Worm (Caenorhabditis elegans): ENCODE measurements around the gene cex-1.

The cex-1 gene

ce11 chrII:5459534-5459933 is 12.1 kb downstream of the cex-1 start:
- TF ChIP-seq nhr-11 (tag; optimal IDR thresholded peaks at IDR 0.05) (no peak), elt-3 (tag; optimal IDR thresholded peaks at IDR 0.05) (peak in 1 of 3 experiments; percentile 80), nhr-25 (tag; optimal IDR thresholded peaks at IDR 0.05) (peak; percentile 38), nhr-23 (tag; optimal IDR thresholded peaks at IDR 0.05) (peak; percentile 12)

ce11 chrII:5460911-5461310 is 13.4 kb downstream of the cex-1 start:
- peak; percentile 22 for TF ChIP-seq pqm-1 (tag; optimal IDR thresholded peaks at IDR 0.05)
- peak; percentile 47 for TF ChIP-seq ceh-28 (tag; optimal IDR thresholded peaks at IDR 0.05)
- TF ChIP-seq daf-12 (tag; optimal IDR thresholded peaks at IDR 0.05): no peak

ce11 chrII:5463692-5464300 is 16.3 kb downstream of the cex-1 start:
- peak; percentile 56 for TF ChIP-seq lin-39 (tag; optimal IDR thresholded peaks at IDR 0.05)
- peak; percentile 58 for TF ChIP-seq fkh-10 (GFP tag; optimal IDR thresholded peaks at IDR 0.05)
- TF ChIP-seq nhr-67 (tag; optimal IDR thresholded peaks at IDR 0.05): no peak
- TF ChIP-seq pqm-1 (tag; optimal IDR thresholded peaks at IDR 0.05): no peak
- TF ChIP-seq nfya-1 (tag; optimal IDR thresholded peaks at IDR 0.05; ENCODE audit: insufficient read depth): peak; percentile 41
- peak; percentile 40 for TF ChIP-seq unc-62 (GFP tag; optimal IDR thresholded peaks at IDR 0.05)

ce11 chrII:5465729-5466408 is 18.4 kb downstream of the cex-1 start, which contains the start of gene clr-1:
Gene clr-1, plus strand, starts transcription at chrII:5466358.
- TF ChIP-seq nfya-1 (tag; optimal IDR thresholded peaks at IDR 0.05; ENCODE audit: insufficient read depth): peak; percentile 7
- TF ChIP-seq nhr-43 (tag; optimal IDR thresholded peaks at IDR 0.05; ENCODE audit: poor library complexity, severe bottlenecking): no peak

ce11 chrII:5473946-5474423 is 26.5 kb downstream of the cex-1 start, which contains the start of gene mrps-16:
Gene mrps-16, plus strand, starts transcription at chrII:5474373.
- TF ChIP-seq lin-39 (tag; optimal IDR thresholded peaks at IDR 0.05) (peak; percentile 17), nfya-1 (tag; optimal IDR thresholded peaks at IDR 0.05; ENCODE audit: insufficient read depth) (peak; percentile 53), hmg-11 (tag; optimal IDR thresholded peaks at IDR 0.05) (peak; percentile 77), lin-15B (tag; optimal IDR thresholded peaks at IDR 0.05) (peak; percentile 40), unc-62 (GFP tag; optimal IDR thresholded peaks at IDR 0.05) (no peak), unc-39 (tag; optimal IDR thresholded peaks at IDR 0.05) (no peak), nhr-25 (tag; optimal IDR thresholded peaks at IDR 0.05) (peak; percentile 44), egl-5 (tag; optimal IDR thresholded peaks at IDR 0.05) (peak; percentile 8), R02D3.7 (tag; optimal IDR thresholded peaks at IDR 0.05) (peak; percentile 26), nhr-43 (tag; optimal IDR thresholded peaks at IDR 0.05; ENCODE audit: poor library complexity, severe bottlenecking) (peak; percentile 22), jun-1 (tag; optimal IDR thresholded peaks at IDR 0.05) (no peak), ceh-28 (tag; optimal IDR thresholded peaks at IDR 0.05) (peak; percentile 22), sea-2 (GFP tag; optimal IDR thresholded peaks at IDR 0.05) (no peak)

ce11 chrII:5474946-5475345 is 27.5 kb downstream of the cex-1 start, which contains the start of gene ilcr-2:
Gene ilcr-2, plus strand, starts transcription at chrII:5475246.
- TF ChIP-seq nhr-43 (tag; optimal IDR thresholded peaks at IDR 0.05; ENCODE audit: poor library complexity, severe bottlenecking): no peak

ce11 chrII:5478318-5478717 is 30.8 kb downstream of the cex-1 start, which contains the start of gene F56D1.1:
Gene F56D1.1, plus strand, starts transcription at chrII:5478618.
- TF ChIP-seq nhr-76 (tag; optimal IDR thresholded peaks at IDR 0.05): no peak
- no peak for TF ChIP-seq elt-2 (tag; optimal IDR thresholded peaks at IDR 0.05)
- no peak for TF ChIP-seq ceh-82 (tag; optimal IDR thresholded peaks at IDR 0.05)
- no peak for TF ChIP-seq nhr-77 (tag; optimal IDR thresholded peaks at IDR 0.05)
- TF ChIP-seq unc-62 (GFP tag; optimal IDR thresholded peaks at IDR 0.05): no peak
- no peak for TF ChIP-seq lsy-12 (tag; optimal IDR thresholded peaks at IDR 0.05)

Measured in whole organism, L3 larva.